Fruit fly (Drosophila melanogaster): ENCODE results near the gene Amnionless.
A peak's percentile ranks its signal among the peaks of the same experiment; 100 is the strongest.

Gene Amnionless

dm6 chr2L:309177-309576 is 20.2 kb upstream of the Amnionless start (continued):
- TF ChIP-seq jigr1 (GFP tag; IDR thresholded peaks at IDR 0.05): no peak
- TF ChIP-seq mirr (GFP tag; optimal IDR thresholded peaks at IDR 0.05): no peak
- no peak; the same call in 2 of the 3 replicates for TF ChIP-seq CG11695 (GFP tag; IDR thresholded peaks at IDR 0.05)
- no peak for TF ChIP-seq fd102C (GFP tag; optimal IDR thresholded peaks at IDR 0.05)
- no peak for TF ChIP-seq z (GFP tag; IDR thresholded peaks at IDR 0.05)
- TF ChIP-seq NfI (GFP tag; optimal IDR thresholded peaks at IDR 0.05): no peak
- no peak for TF ChIP-seq CG18011 (GFP tag; optimal IDR thresholded peaks at IDR 0.05)
- no peak for TF ChIP-seq MESR4 (GFP tag; optimal IDR thresholded peaks at IDR 0.05)
- TF ChIP-seq ind (GFP tag; optimal IDR thresholded peaks at IDR 0.05): peak; percentile 13
- TF ChIP-seq Sin3A (optimal IDR thresholded peaks at IDR 0.05): no peak
- TF ChIP-seq schlank (tag; optimal IDR thresholded peaks at IDR 0.05): no peak
- no peak for TF ChIP-seq Hmr (GFP tag; optimal IDR thresholded peaks at IDR 0.05)
- no peak for TF ChIP-seq YL-1 (GFP tag; optimal IDR thresholded peaks at IDR 0.05)
- no peak for TF ChIP-seq CG6791 (GFP tag; IDR thresholded peaks at IDR 0.05; ENCODE audit: partially characterized antibody)
- TF ChIP-seq pros (GFP tag; optimal IDR thresholded peaks at IDR 0.05): no peak
- no peak for TF ChIP-seq chm (GFP tag; IDR thresholded peaks at IDR 0.05)
- no peak for TF ChIP-seq CG3995 (GFP tag; optimal IDR thresholded peaks at IDR 0.05)
- TF ChIP-seq ERR (GFP tag; optimal IDR thresholded peaks at IDR 0.05): no peak

dm6 chr2L:308194-308706 is 19.3 kb upstream of the Amnionless start:
- TF ChIP-seq CG17359 (tag; optimal IDR thresholded peaks at IDR 0.05) (no peak), dysf (GFP tag; IDR thresholded peaks at IDR 0.05) (no peak), kah (GFP tag; optimal IDR thresholded peaks at IDR 0.05) (peak; percentile 69), run (tag; optimal IDR thresholded peaks at IDR 0.05) (peak; percentile 17), CG6272 (GFP tag; IDR thresholded peaks at IDR 0.05) (no peak), ac (GFP tag; optimal IDR thresholded peaks at IDR 0.05) (no peak), CG17568 (GFP tag; optimal IDR thresholded peaks at IDR 0.05) (no peak), sd (tag; optimal IDR thresholded peaks at IDR 0.05) (peak; percentile 69), danr (GFP tag; IDR thresholded peaks at IDR 0.05) (no peak), sr (GFP tag; IDR thresholded peaks at IDR 0.05) (peak; percentile 56; the same call in 1 of the 3 replicates), fd64A (GFP tag; optimal IDR thresholded peaks at IDR 0.05) (peak; percentile 43), z (GFP tag; IDR thresholded peaks at IDR 0.05) (no peak), CG4328 (GFP tag; optimal IDR thresholded peaks at IDR 0.05) (no peak), abd-A (tag; optimal IDR thresholded peaks at IDR 0.05) (peak; percentile 27), Asciz (GFP tag; optimal IDR thresholded peaks at IDR 0.05) (no peak), Hr3 (GFP tag; optimal IDR thresholded peaks at IDR 0.05) (no peak), HmgD (GFP tag; optimal IDR thresholded peaks at IDR 0.05) (no peak), seq (GFP tag; IDR thresholded peaks at IDR 0.05) (no peak), CG18476 (GFP tag; optimal IDR thresholded peaks at IDR 0.05) (no peak), sens (GFP tag) (peak; percentile 3), dm (GFP tag; optimal IDR thresholded peaks at IDR 0.05) (no peak), CG13894 (tag; optimal IDR thresholded peaks at IDR 0.05) (no peak), ind (GFP tag; optimal IDR thresholded peaks at IDR 0.05) (no peak), Dref (GFP tag; IDR thresholded peaks at IDR 0.05) (no peak), CG9932 (GFP tag; IDR thresholded peaks at IDR 0.05) (no peak), aop (GFP tag; IDR thresholded peaks at IDR 0.05) (no peak), CG12769 (tag; optimal IDR thresholded peaks at IDR 0.05) (peak; percentile 71), twi (tag; optimal IDR thresholded peaks at IDR 0.05) (no peak)
